Worm (Caenorhabditis elegans) whole organism, early embryonic: Measurements from ENCODE around the gene F35C11.5.

Experiments
- B0310.2 ChIP-seq: sonication (generic microtip); optimal IDR thresholded peaks from 2 replicates; lab custom pipeline; 2016; ENCODE audit warnings: mild to moderate bottlenecking, missing genetic modification characterization, missing compliant biosample characterization
- F13C5.2 ChIP-seq: sonication (generic microtip); optimal IDR thresholded peaks from 2 replicates; lab custom pipeline; 2017; ENCODE audit warnings: mild to moderate bottlenecking, missing genetic modification characterization, inconsistent platforms, missing compliant biosample characterization
- aly-1 ChIP-seq: sonication (generic microtip); optimal IDR thresholded peaks from 2 replicates; lab custom pipeline; 2016; ENCODE audit warnings: missing genetic modification characterization, missing compliant biosample characterization
- ama-1 ChIP-seq: fragments of 150-350 bp; optimal IDR thresholded peaks from 2 replicates; lab custom pipeline; 2014
- ceh-13 ChIP-seq: fragments of 200-800 bp; sonication (Bioruptor generic); optimal IDR thresholded peaks from 2 replicates; lab custom pipeline; 2018; ENCODE audit warnings: mild to moderate bottlenecking, missing genetic modification characterization, missing compliant biosample characterization
- ceh-36 ChIP-seq: sonication (generic microtip); optimal IDR thresholded peaks from 2 replicates; lab custom pipeline; 2016; ENCODE audit warnings: missing genetic modification characterization, inconsistent platforms, missing compliant biosample characterization
- ets-7 ChIP-seq: sonication (generic microtip); optimal IDR thresholded peaks from 2 replicates; lab custom pipeline; 2016; ENCODE audit warnings: missing genotype, missing genetic modification characterization, missing compliant biosample characterization
- flt-1 ChIP-seq: fragments of 200-800 bp; sonication (Bioruptor generic); IDR thresholded peaks from 2 replicates; pipeline ENCODE4 v1.3.6; 2022; ENCODE audit warnings: missing genetic modification characterization, missing compliant biosample characterization
- hmbx-1 ChIP-seq: sonication (generic microtip); optimal IDR thresholded peaks from 2 replicates; lab custom pipeline; 2016; ENCODE audit warnings: mild to moderate bottlenecking, missing genetic modification characterization, missing compliant biosample characterization
- hmg-4 ChIP-seq: fragments of 200-800 bp; sonication (Bioruptor generic); optimal IDR thresholded peaks from 2 replicates; lab custom pipeline; 2018; ENCODE audit warnings: mild to moderate bottlenecking, missing genetic modification characterization, missing compliant biosample characterization
- hnd-1 ChIP-seq: sonication (generic microtip); optimal IDR thresholded peaks from 2 replicates; lab custom pipeline; 2016; ENCODE audit warnings: missing genetic modification characterization, missing compliant biosample characterization
- pes-1 ChIP-seq: fragments of 200-800 bp; sonication (Bioruptor generic); IDR thresholded peaks from 2 replicates; pipeline ENCODE4 v1.3.6; 2022; ENCODE audit warnings: missing genetic modification reagents, missing genetic modification characterization, missing compliant biosample characterization
- scrt-1 ChIP-seq: fragments of 200-800 bp; sonication (Bioruptor generic); IDR thresholded peaks from 2 replicates; pipeline ENCODE4 v1.3.6; 2022; ENCODE audit warnings: missing genetic modification characterization, missing compliant biosample characterization
- sea-1 ChIP-seq: fragments of 200-800 bp; sonication (Bioruptor generic); conservative IDR thresholded peaks from 2 replicates; pipeline ENCODE4 v1.3.6; 2022; ENCODE audit warnings: missing genetic modification characterization, missing compliant biosample characterization
- tbx-11 ChIP-seq: fragments of 200-800 bp; sonication (Bioruptor generic); IDR thresholded peaks from 2 replicates; pipeline ENCODE4 v1.3.6; 2022; ENCODE audit warnings: missing genetic modification characterization, missing compliant biosample characterization
- tbx-37 ChIP-seq: fragments of 200-800 bp; sonication (Bioruptor generic); conservative IDR thresholded peaks from 2 replicates; pipeline ENCODE4 v1.3.6; 2022; ENCODE audit warnings: missing genetic modification reagents, missing genetic modification characterization, missing compliant biosample characterization
- tra-4 ChIP-seq: sonication (generic microtip); optimal IDR thresholded peaks from 2 replicates; lab custom pipeline; 2017; ENCODE audit warnings: missing genetic modification characterization, missing compliant biosample characterization

Gene F35C11.5

DNA sequence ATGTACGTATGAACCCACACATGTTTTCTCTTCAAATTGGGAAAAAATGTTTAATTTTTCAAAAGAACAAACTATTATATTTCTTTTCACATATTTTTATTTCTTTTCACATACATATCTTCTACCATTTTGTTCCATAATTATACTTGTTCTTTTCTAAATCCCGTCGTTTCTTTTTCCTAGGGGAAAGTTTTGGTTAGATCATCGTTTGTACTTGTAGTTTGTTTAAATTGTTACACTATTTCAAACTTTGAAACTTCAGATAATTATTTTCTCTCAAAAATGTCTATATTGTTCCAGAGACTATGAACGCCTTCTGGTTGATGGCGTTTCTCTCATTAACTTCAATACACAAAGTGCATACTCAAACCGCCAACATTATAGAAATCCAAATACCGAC lies 2.5 kb downstream of the F35C11.5 start, which contains the start of gene F35C11.7:
F35C11.7 (plus strand) TSS at position 301 of the 400 bp plus-strand sequence.
- no peak for TF ChIP-seq ama-1 (lab: Kevin White, UChicago)
- TF ChIP-seq hnd-1, result no peak
- TF ChIP-seq B0310.2 (tag; lab: Kevin White, UChicago), result no peak
- no peak for TF ChIP-seq ceh-13 (GFP tag; lab: Kevin White, UChicago)
- TF ChIP-seq ceh-36 (tag; lab: Kevin White, UChicago), result no peak
- TF ChIP-seq tbx-37 (GFP tag; lab: Robert Waterston, UW), result no peak
- no peak for TF ChIP-seq tra-4 (tag; lab: Kevin White, UChicago)
- TF ChIP-seq flt-1 (GFP tag; lab: Robert Waterston, UW), result no peak
- no peak for TF ChIP-seq sea-1 (GFP tag; lab: Robert Waterston, UW)
- TF ChIP-seq aly-1 (tag; lab: Kevin White, UChicago), result no peak
- no peak for TF ChIP-seq pes-1
- no peak for TF ChIP-seq F13C5.2
- TF ChIP-seq scrt-1 (GFP tag; lab: Robert Waterston, UW), result no peak
- TF ChIP-seq ets-7 (tag; lab: Kevin White, UChicago), result no peak
- no peak for TF ChIP-seq hmg-4 (GFP tag; lab: Kevin White, UChicago)
- TF ChIP-seq tbx-11, result no peak

- no peak for TF ChIP-seq hmbx-1
- no peak for TF ChIP-seq ceh-13 (GFP tag; lab: Kevin White, UChicago)
- no peak for TF ChIP-seq scrt-1 (GFP tag; lab: Robert Waterston, UW)
- no peak for TF ChIP-seq tbx-11
- no peak for TF ChIP-seq B0310.2 (tag; lab: Kevin White, UChicago)
- no peak for TF ChIP-seq hmg-4 (GFP tag; lab: Kevin White, UChicago)
- no peak for TF ChIP-seq tbx-37 (GFP tag; lab: Robert Waterston, UW)
- no peak for TF ChIP-seq hnd-1
- TF ChIP-seq sea-1 (GFP tag; lab: Robert Waterston, UW), result no peak
- no peak for TF ChIP-seq pes-1
Measured at ce11 chrII:8259038-8259437, 5.5 kb downstream of the F35C11.5 start, which contains the start of gene F35C11.6. Gene F35C11.6, minus strand, starts transcription at chrII:8259138.

ce11 chrII:8259674-8260073 lies 6.1 kb downstream of the F35C11.5 start:
- TF ChIP-seq aly-1 (tag; lab: Kevin White, UChicago), result no peak
- TF ChIP-seq ama-1 (lab: Kevin White, UChicago), result no peak
- TF ChIP-seq flt-1 (GFP tag; lab: Robert Waterston, UW), result no peak
- no peak for TF ChIP-seq B0310.2 (tag; lab: Kevin White, UChicago)
- no peak for TF ChIP-seq ets-7 (tag; lab: Kevin White, UChicago)
- TF ChIP-seq pes-1, result no peak
- TF ChIP-seq tra-4 (tag; lab: Kevin White, UChicago), result no peak
- TF ChIP-seq tbx-11, result no peak
- TF ChIP-seq hmbx-1, result no peak

DNA sequence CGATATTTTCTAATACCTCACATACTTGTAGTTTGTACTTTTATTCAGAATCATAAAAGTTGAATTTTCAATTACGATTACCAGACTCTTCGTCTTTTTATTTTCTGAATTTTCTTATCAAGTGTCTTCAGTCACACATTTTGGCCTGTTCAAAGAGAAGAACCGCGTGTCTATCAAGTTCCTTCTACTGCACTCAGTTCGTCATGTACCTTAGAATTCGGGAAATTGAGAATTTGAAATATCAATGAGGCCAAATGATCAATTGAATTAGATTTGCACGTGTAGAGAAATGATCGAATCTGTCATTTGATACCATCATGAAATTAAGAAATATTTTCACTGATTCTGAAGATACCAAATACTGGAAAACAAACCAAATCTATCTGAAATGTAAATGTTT lies 10.0 kb downstream of the F35C11.5 start:
- TF ChIP-seq hmg-4 (GFP tag; lab: Kevin White, UChicago) (no peak), hnd-1 (no peak), ama-1 (lab: Kevin White, UChicago) (no peak), tbx-37 (GFP tag; lab: Robert Waterston, UW) (no peak), pes-1 (no peak)

DNA sequence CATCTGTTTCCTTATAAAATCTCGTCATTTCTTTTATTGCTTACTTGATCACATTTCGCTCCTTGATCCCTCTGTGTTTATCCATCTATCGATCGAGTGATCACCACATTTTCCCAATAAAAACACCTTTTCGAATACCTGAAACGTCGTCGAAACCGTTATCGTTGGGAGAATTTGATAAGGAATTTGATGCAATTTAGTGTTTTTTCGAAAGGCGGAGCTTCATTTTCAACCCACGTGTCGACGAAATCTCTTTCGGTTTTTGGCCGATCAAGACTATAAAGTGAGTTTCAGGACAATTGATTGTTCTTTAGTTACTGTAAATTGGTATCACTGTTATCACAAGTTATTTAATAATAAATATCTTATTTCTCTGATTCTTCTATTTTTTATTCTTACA lies 11.1 kb downstream of the F35C11.5 start, which contains the start of gene srdh-1:
srdh-1 (plus strand) TSS at position 43 of the 400 bp plus-strand sequence.
- TF ChIP-seq scrt-1 (GFP tag; lab: Robert Waterston, UW) (no peak), F13C5.2 (no peak), aly-1 (tag; lab: Kevin White, UChicago) (no peak), ets-7 (tag; lab: Kevin White, UChicago) (no peak), tbx-11 (no peak), hmg-4 (GFP tag; lab: Kevin White, UChicago) (no peak), ceh-13 (GFP tag; lab: Kevin White, UChicago) (no peak), sea-1 (GFP tag; lab: Robert Waterston, UW) (no peak), pes-1 (no peak), ceh-36 (tag; lab: Kevin White, UChicago) (no peak), hnd-1 (no peak), flt-1 (GFP tag; lab: Robert Waterston, UW) (no peak), tra-4 (tag; lab: Kevin White, UChicago) (no peak)

- no peak for TF ChIP-seq tbx-37 (GFP tag; lab: Robert Waterston, UW)
- no peak for TF ChIP-seq pes-1
- no peak for TF ChIP-seq hmbx-1
- no peak for TF ChIP-seq scrt-1 (GFP tag; lab: Robert Waterston, UW)
- TF ChIP-seq tra-4 (tag; lab: Kevin White, UChicago), result no peak
- TF ChIP-seq tbx-11, result no peak
- TF ChIP-seq sea-1 (GFP tag; lab: Robert Waterston, UW), result no peak
- TF ChIP-seq ceh-13 (GFP tag; lab: Kevin White, UChicago), result no peak
- TF ChIP-seq hnd-1, result no peak
- TF ChIP-seq ama-1 (lab: Kevin White, UChicago), result no peak
- TF ChIP-seq aly-1 (tag; lab: Kevin White, UChicago), result no peak
- TF ChIP-seq flt-1 (GFP tag; lab: Robert Waterston, UW), result no peak
- no peak for TF ChIP-seq F13C5.2
Measured at ce11 chrII:8266559-8266958, 13.0 kb downstream of the F35C11.5 start.

DNA sequence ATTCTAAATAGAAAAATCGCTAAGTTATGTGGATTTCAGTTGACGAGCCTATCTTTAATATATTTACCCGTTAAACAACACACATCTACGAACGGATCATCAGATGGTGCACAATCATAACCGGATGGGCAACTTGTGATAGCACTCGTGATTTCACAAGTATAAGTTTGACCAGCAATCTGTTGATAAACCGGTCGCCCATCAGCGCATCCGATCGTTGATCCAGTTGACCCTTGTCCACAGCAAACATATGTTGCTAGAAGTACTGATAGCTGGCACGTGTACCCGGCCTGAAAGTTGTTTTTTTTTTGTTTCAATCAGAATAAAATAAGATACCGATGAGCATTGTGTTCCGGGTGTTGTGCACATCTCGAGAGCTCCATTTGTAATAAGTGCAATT lies 14.1 kb downstream of the F35C11.5 start:
- TF ChIP-seq flt-1 (GFP tag; lab: Robert Waterston, UW) (no peak), ets-7 (tag; lab: Kevin White, UChicago) (no peak), scrt-1 (GFP tag; lab: Robert Waterston, UW) (no peak), hmg-4 (GFP tag; lab: Kevin White, UChicago) (no peak), tbx-11 (no peak), F13C5.2 (no peak), aly-1 (tag; lab: Kevin White, UChicago) (no peak)

ce11 chrII:8269351-8269750 lies 15.8 kb downstream of the F35C11.5 start, which contains the start of gene K01C8.2:
Gene K01C8.2, minus strand, starts transcription at chrII:8269451.
- TF ChIP-seq tbx-11 (no peak), tra-4 (tag; lab: Kevin White, UChicago) (no peak), aly-1 (tag; lab: Kevin White, UChicago) (no peak), B0310.2 (tag; lab: Kevin White, UChicago) (no peak), hnd-1 (no peak), ceh-36 (tag; lab: Kevin White, UChicago) (no peak), tbx-37 (GFP tag; lab: Robert Waterston, UW) (no peak)
